Fruit fly (Drosophila melanogaster) whole organism, embryonic: Measurements from ENCODE around the gene mus101.

Experiments
- BEAF-32 ChIP-seq: fragments of 200-800 bp; sonication (Bioruptor generic); optimal IDR thresholded peaks from 3 replicates; lab custom pipeline; 2017; ENCODE audit warnings: missing biosample characterization, missing genetic modification characterization, mild to moderate bottlenecking, moderate library complexity, missing genetic modification reagents
- Bgb ChIP-seq: fragments of 200-800 bp; sonication (Bioruptor generic); IDR thresholded peaks from 2 replicates; pipeline ENCODE4 v1.3.6; 2022; ENCODE audit warnings: missing biosample characterization, missing genetic modification characterization; ENCODE audit not compliant: partially characterized antibody
- Bteb2 ChIP-seq: fragments of 200-800 bp; sonication (Bioruptor generic); optimal IDR thresholded peaks from 2 replicates; lab custom pipeline; 2016; ENCODE audit warnings: missing biosample characterization, missing genetic modification characterization
- CG11560 ChIP-seq: fragments of 200-800 bp; sonication (Bioruptor generic); IDR thresholded peaks from 3 replicates; pipeline ENCODE4 v1.3.6; 2022; ENCODE audit warnings: missing biosample characterization, missing genetic modification characterization
- CG11723 ChIP-seq: fragments of 200-800 bp; sonication (Bioruptor generic); optimal IDR thresholded peaks from 2 replicates; lab custom pipeline; 2017; ENCODE audit warnings: missing biosample characterization, mild to moderate bottlenecking, missing genetic modification characterization
- CG13287 ChIP-seq: fragments of 200-800 bp; sonication (Bioruptor generic); IDR thresholded peaks from 2 replicates; pipeline ENCODE4 v1.3.6; 2022; ENCODE audit warnings: missing biosample characterization, missing genetic modification characterization; ENCODE audit not compliant: partially characterized antibody
- CG15479 ChIP-seq: fragments of 200-800 bp; sonication (Bioruptor generic); optimal IDR thresholded peaks from 3 replicates; lab custom pipeline; 2019; ENCODE audit warnings: missing biosample characterization, mild to moderate bottlenecking, missing genetic modification characterization, moderate library complexity
- CG16813 ChIP-seq: fragments of 200-800 bp; sonication (Bioruptor generic); IDR thresholded peaks from 3 replicates; pipeline ENCODE4 v1.3.6; 2022; ENCODE audit warnings: missing biosample characterization, missing genetic modification characterization; ENCODE audit not compliant: partially characterized antibody
- CG2116 ChIP-seq: fragments of 200-800 bp; sonication (Bioruptor generic); optimal IDR thresholded peaks from 3 replicates; lab custom pipeline; 2018; ENCODE audit warnings: missing biosample characterization, mild to moderate bottlenecking, missing genetic modification characterization
- CG34224 ChIP-seq: fragments of 200-800 bp; sonication (Bioruptor generic); IDR thresholded peaks from 3 replicates; pipeline ENCODE4 v1.3.6; 2022; ENCODE audit warnings: missing biosample characterization, missing genetic modification characterization; ENCODE audit not compliant: partially characterized antibody
- CG6791 ChIP-seq: fragments of 200-800 bp; sonication (Bioruptor generic); IDR thresholded peaks from 3 replicates; pipeline ENCODE4 v1.3.6; 2022; ENCODE audit warnings: missing biosample characterization, missing genetic modification characterization; ENCODE audit not compliant: partially characterized antibody
- CG7271 ChIP-seq: fragments of 200-800 bp; sonication (Bioruptor generic); optimal IDR thresholded peaks from 2 replicates; lab custom pipeline; 2018; ENCODE audit warnings: missing biosample characterization, mild to moderate bottlenecking, missing genetic modification characterization, moderate library complexity
- CG7357 ChIP-seq: fragments of 200-800 bp; sonication (Bioruptor generic); IDR thresholded peaks from 3 replicates; pipeline ENCODE4 v1.3.6; 2022; ENCODE audit warnings: missing biosample characterization, missing genetic modification characterization
- CG7963 ChIP-seq: fragments of 200-800 bp; sonication (Bioruptor generic); IDR thresholded peaks from 3 replicates; pipeline ENCODE4 v1.3.6; 2022; ENCODE audit warnings: missing biosample characterization, missing genetic modification characterization; ENCODE audit not compliant: partially characterized antibody
- CG9817 ChIP-seq: fragments of 200-800 bp; sonication (Bioruptor generic); optimal IDR thresholded peaks from 2 replicates; lab custom pipeline; 2018; ENCODE audit warnings: missing biosample characterization, mild to moderate bottlenecking, missing genetic modification characterization, moderate library complexity
- Dll ChIP-seq: fragments of 200-800 bp; sonication (Bioruptor generic); IDR thresholded peaks from 4 replicates; pipeline ENCODE4 v1.3.6; 2022; ENCODE audit warnings: missing biosample characterization, missing genetic modification characterization; ENCODE audit not compliant: partially characterized antibody
- Dp ChIP-seq: fragments of 200-800 bp; sonication (Bioruptor generic); optimal IDR thresholded peaks from 2 replicates; lab custom pipeline; 2018; ENCODE audit warnings: missing biosample characterization, mild to moderate bottlenecking, missing genetic modification characterization, moderate library complexity
- Dref ChIP-seq: fragments of 200-800 bp; sonication (Bioruptor generic); IDR thresholded peaks from 2 replicates; pipeline ENCODE4 v1.3.6; 2022; ENCODE audit warnings: missing biosample characterization, missing genetic modification characterization
- E2f2 ChIP-seq: fragments of 200-800 bp; sonication (Bioruptor generic); IDR thresholded peaks from 2 replicates; pipeline ENCODE4 v1.3.6; 2022; ENCODE audit warnings: missing biosample characterization, missing genetic modification characterization
- HLH4C ChIP-seq: fragments of 200-800 bp; sonication (Bioruptor generic); IDR thresholded peaks from 3 replicates; pipeline ENCODE4 v1.3.6; 2022; ENCODE audit warnings: missing biosample characterization, missing genetic modification characterization; ENCODE audit not compliant: partially characterized antibody
- MBD-R2 ChIP-seq: fragments of 200-800 bp; sonication (Bioruptor generic); IDR thresholded peaks from 2 replicates; pipeline ENCODE4 v1.3.6; 2022; ENCODE audit warnings: missing biosample characterization, missing genetic modification characterization
- Myb ChIP-seq: fragments of 200-800 bp; sonication (Bioruptor generic); optimal IDR thresholded peaks from 2 replicates; lab custom pipeline; 2016; ENCODE audit warnings: missing biosample characterization, missing genetic modification characterization
- NC2β ChIP-seq: fragments of 200-800 bp; sonication (Bioruptor generic); optimal IDR thresholded peaks from 2 replicates; lab custom pipeline; 2016; ENCODE audit warnings: missing biosample characterization, missing genetic modification characterization
- Opbp ChIP-seq: fragments of 200-800 bp; sonication (Bioruptor generic); IDR thresholded peaks from 3 replicates; pipeline ENCODE4 v1.3.6; 2022; ENCODE audit warnings: missing biosample characterization, missing genetic modification characterization; ENCODE audit not compliant: partially characterized antibody
- Pdp1 ChIP-seq, 2 experiments: fragments of 200-800 bp; sonication (Bioruptor generic); optimal IDR thresholded peaks; 3 replicates each; lab custom pipeline; 2016; ENCODE audit warnings: missing biosample characterization in 2 of 2, missing genetic modification characterization in 2 of 2, mild to moderate bottlenecking in 1 of 2, moderate library complexity in 1 of 2
- Scr ChIP-seq: fragments of 200-800 bp; sonication (Bioruptor generic); IDR thresholded peaks from 2 replicates; pipeline ENCODE4 v1.3.6; 2022; ENCODE audit warnings: missing biosample characterization, missing genetic modification characterization; ENCODE audit not compliant: partially characterized antibody
- Sry-δ ChIP-seq: fragments of 200-800 bp; sonication (Bioruptor generic); optimal IDR thresholded peaks from 2 replicates; lab custom pipeline; 2016; ENCODE audit warnings: missing biosample characterization, missing genetic modification characterization
- amos ChIP-seq: fragments of 200-800 bp; sonication (Bioruptor generic); IDR thresholded peaks from 2 replicates; pipeline ENCODE4 v1.3.6; 2022; ENCODE audit warnings: missing biosample characterization, missing genetic modification characterization; ENCODE audit not compliant: partially characterized antibody
- ato ChIP-seq: fragments of 200-800 bp; sonication (Bioruptor generic); IDR thresholded peaks from 2 replicates; pipeline ENCODE4 v1.3.6; 2022; ENCODE audit warnings: missing biosample characterization, missing genetic modification characterization; ENCODE audit not compliant: partially characterized antibody
- bbx ChIP-seq: fragments of 200-800 bp; sonication (Bioruptor generic); IDR thresholded peaks from 2 replicates; pipeline ENCODE4 v1.3.6; 2022; ENCODE audit warnings: missing biosample characterization, missing genetic modification characterization; ENCODE audit not compliant: partially characterized antibody
- en ChIP-seq: fragments of 200-800 bp; sonication (Bioruptor generic); optimal IDR thresholded peaks from 2 replicates; lab custom pipeline; 2016; ENCODE audit warnings: missing biosample characterization, missing genetic modification characterization
- fru ChIP-seq: fragments of >200 bp; optimal IDR thresholded peaks from 2 replicates; lab custom pipeline; 2017
- gfzf ChIP-seq: fragments of 200-800 bp; sonication (Bioruptor generic); optimal IDR thresholded peaks from 2 replicates; lab custom pipeline; 2016; ENCODE audit warnings: missing biosample characterization, mild to moderate bottlenecking, missing genetic modification characterization, moderate library complexity
- hbn ChIP-seq: fragments of 200-800 bp; sonication (Bioruptor generic); IDR thresholded peaks from 2 replicates; pipeline ENCODE4 v1.3.6; 2022; ENCODE audit warnings: missing biosample characterization, missing genetic modification characterization; ENCODE audit not compliant: partially characterized antibody
- insv ChIP-seq, 2 experiments: fragments of 200-800 bp; sonication (Bioruptor generic); optimal IDR thresholded peaks; 3 replicates each; lab custom pipeline; 2016 to 2018; ENCODE audit warnings: missing biosample characterization in 2 of 2, missing genetic modification characterization in 2 of 2
- mld ChIP-seq: fragments of 200-800 bp; sonication (Bioruptor generic); IDR thresholded peaks from 3 replicates; pipeline ENCODE4 v1.3.6; 2022; ENCODE audit warnings: missing biosample characterization, missing genetic modification characterization; ENCODE audit not compliant: partially characterized antibody
- pzg ChIP-seq: fragments of 200-800 bp; sonication (Bioruptor generic); optimal IDR thresholded peaks from 3 replicates; lab custom pipeline; 2018; ENCODE audit warnings: missing biosample characterization, mild to moderate bottlenecking, missing genetic modification characterization, moderate library complexity
- ranshi ChIP-seq: fragments of 200-800 bp; sonication (Bioruptor generic); IDR thresholded peaks from 2 replicates; pipeline ENCODE4 v1.3.6; 2022; ENCODE audit warnings: missing biosample characterization, missing genetic modification characterization
- row ChIP-seq: fragments of 200-800 bp; sonication (Bioruptor generic); IDR thresholded peaks from 3 replicates; pipeline ENCODE4 v1.3.6; 2022; ENCODE audit warnings: missing biosample characterization, missing genetic modification characterization
- stwl ChIP-seq: fragments of 200-800 bp; sonication (Bioruptor generic); optimal IDR thresholded peaks from 3 replicates; lab custom pipeline; 2018; ENCODE audit warnings: missing biosample characterization, mild to moderate bottlenecking, missing genetic modification characterization, moderate library complexity
- sug ChIP-seq: fragments of 200-800 bp; optimal IDR thresholded peaks from 2 replicates; lab custom pipeline; 2019; ENCODE audit warnings: missing biosample characterization, mild to moderate bottlenecking, missing genetic modification characterization, moderate library complexity
- tna ChIP-seq: fragments of 200-800 bp; sonication (Bioruptor generic); IDR thresholded peaks from 2 replicates; pipeline ENCODE4 v1.3.6; 2022; ENCODE audit warnings: missing biosample characterization, missing genetic modification characterization; ENCODE audit not compliant: partially characterized antibody
- unc-4 ChIP-seq: fragments of 200-800 bp; sonication (Bioruptor generic); IDR thresholded peaks from 2 replicates; pipeline ENCODE4 v1.3.6; 2022; ENCODE audit warnings: missing biosample characterization, missing genetic modification characterization; ENCODE audit not compliant: partially characterized antibody
- zen2 ChIP-seq: fragments of 200-800 bp; sonication (Bioruptor generic); IDR thresholded peaks from 3 replicates; pipeline ENCODE4 v1.3.6; 2022; ENCODE audit warnings: missing biosample characterization, missing genetic modification characterization; ENCODE audit not compliant: partially characterized antibody

The mus101 gene

dm6 chrX:13737939-13738338, 15.9 kb downstream of the mus101 start, which contains the start of gene CG11134:
CG11134 (plus strand) TSS chrX:13737942.
- TF ChIP-seq CG11560 (tag; lab: Robert Waterston, UW) (no peak), Pdp1 (GFP tag; optimal IDR thresholded peaks at IDR 0.05; lab: Kevin White, UChicago) (peak in 1 of 2 experiments; percentile 15), CG2116 (GFP tag; lab: Kevin White, UChicago) (peak; percentile 84), CG13287 (GFP tag; lab: Robert Waterston, UW) (peak; percentile 43; the same call in 1 of the 2 replicates), bbx (peak; percentile 60; the same call in 1 of the 2 replicates), pzg (GFP tag; lab: Kevin White, UChicago) (peak; percentile 38), Dref (GFP tag; lab: Robert Waterston, UW) (peak; percentile 64), sug (peak; percentile 18), BEAF-32 (peak; percentile 45), MBD-R2 (peak; percentile 33), Scr (GFP tag; lab: Robert Waterston, UW) (peak; percentile 51), CG6791 (peak; percentile 33; the same call in 1 of the 3 replicates), fru (lab: Kevin White, UChicago) (no peak), ranshi (no peak), ato (GFP tag; lab: Robert Waterston, UW) (0 out of 2 replicates have a peak, but pooled peaks have one; percentile 23), amos (GFP tag; lab: Robert Waterston, UW) (peak; percentile 44; the same call in 1 of the 2 replicates), CG7271 (tag; lab: Kevin White, UChicago) (no peak), CG34224 (GFP tag; lab: Robert Waterston, UW) (peak; percentile 43; the same call in 1 of the 3 replicates), Myb (GFP tag; lab: Kevin White, UChicago) (peak; percentile 61), CG11723 (GFP tag; lab: Kevin White, UChicago) (no peak), en (GFP tag; lab: Kevin White, UChicago) (no peak), E2f2 (GFP tag; lab: Robert Waterston, UW) (peak; percentile 69), row (GFP tag; lab: Robert Waterston, UW) (0 out of 3 replicates have a peak, but pooled peaks have one; percentile 5), CG16813 (GFP tag; lab: Robert Waterston, UW) (peak; percentile 47; the same call in 1 of the 3 replicates), Dp (GFP tag; lab: Kevin White, UChicago) (peak; percentile 57), unc-4 (0 out of 2 replicates have a peak, but pooled peaks have one; percentile 26), gfzf (GFP tag; lab: Kevin White, UChicago) (no peak), CG15479 (peak; percentile 52), CG7357 (GFP tag; lab: Robert Waterston, UW) (no peak), hbn (GFP tag; lab: Robert Waterston, UW) (peak; percentile 14; the same call in 1 of the 2 replicates), Dll (0 out of 4 replicates have a peak, but pooled peaks have one; percentile 51), mld (no peak), zen2 (GFP tag; lab: Robert Waterston, UW) (0 out of 3 replicates have a peak, but pooled peaks have one; percentile 43), stwl (peak; percentile 26), Bteb2 (GFP tag; lab: Kevin White, UChicago) (no peak), Sry-δ (GFP tag; lab: Kevin White, UChicago) (peak; percentile 33), HLH4C (GFP tag; lab: Robert Waterston, UW) (peak; percentile 60; the same call in 2 of the 3 replicates), CG9817 (tag; lab: Kevin White, UChicago) (no peak), CG7963 (peak; percentile 38; the same call in 1 of the 3 replicates), Opbp (peak; percentile 40; the same call in 1 of the 3 replicates), Bgb (GFP tag; lab: Robert Waterston, UW) (peak; percentile 39; the same call in 1 of the 2 replicates), tna (GFP tag; lab: Robert Waterston, UW) (peak; percentile 58), insv (GFP tag; optimal IDR thresholded peaks at IDR 0.05; lab: Kevin White, UChicago) (peak in 1 of 2 experiments; percentile 83), NC2β (GFP tag; lab: Kevin White, UChicago) (no peak)
